Worm (Caenorhabditis elegans) whole organism, L4/young adult: ENCODE data around the gene clec-126.

Experiments
- dao-5 ChIP-seq: sonication (generic microtip); optimal IDR thresholded peaks from 2 replicates; lab custom pipeline; 2016; ENCODE audit warnings: missing genotype, missing genetic modification characterization, moderate library complexity, missing compliant biosample characterization
- him-1 ChIP-seq: sonication (generic microtip); optimal IDR thresholded peaks from 2 replicates; lab custom pipeline; 2016; ENCODE audit warnings: missing genotype, missing genetic modification reagents, missing genetic modification characterization, missing compliant biosample characterization

DNA sequence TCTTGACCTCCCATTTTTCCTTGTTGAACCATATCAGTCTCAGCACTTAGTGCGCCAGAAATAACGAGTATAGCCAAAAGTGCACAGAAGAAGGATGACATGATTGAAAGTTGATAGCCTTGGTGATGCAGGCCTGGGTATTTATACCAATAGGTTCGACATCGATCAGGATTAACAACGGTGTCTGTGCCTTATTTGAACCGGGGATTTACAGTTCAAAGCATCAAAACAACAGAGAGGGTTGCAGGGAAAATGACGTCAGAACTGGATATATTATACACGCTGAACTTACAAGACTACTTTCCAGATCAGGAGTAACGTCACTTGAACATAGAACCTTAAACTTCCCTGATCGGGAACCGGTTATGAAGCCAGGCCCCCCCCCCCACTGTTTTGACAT lies 47.0 kb upstream of the clec-126 start, which contains the start of gene Y49F6B.12:
- TF ChIP-seq him-1: no peak
- no peak for TF ChIP-seq dao-5
